Fruit fly (Drosophila melanogaster): ENCODE data around the gene Tpr2.

dm6 chr2L:16486001-16486793, 5.1 kb upstream of the Tpr2 start:
- TF ChIP-seq D1 (tag; optimal IDR thresholded peaks at IDR 0.05) (peak; percentile 71), Pif1B (GFP tag; optimal IDR thresholded peaks at IDR 0.05) (peak; percentile 43), CG9948 (tag; optimal IDR thresholded peaks at IDR 0.05) (no peak), Ets98B (GFP tag; IDR thresholded peaks at IDR 0.05) (peak; percentile 61), CG10348 (GFP tag; IDR thresholded peaks at IDR 0.05) (no peak), CG17806 (tag; optimal IDR thresholded peaks at IDR 0.05) (no peak), Pif1A (GFP tag; optimal IDR thresholded peaks at IDR 0.05) (peak; percentile 29), CG8301 (tag; optimal IDR thresholded peaks at IDR 0.05) (no peak), gl (tag; optimal IDR thresholded peaks at IDR 0.05) (no peak), fd96Ca (GFP tag; IDR thresholded peaks at IDR 0.05) (peak; percentile 82), CG4496 (GFP tag; IDR thresholded peaks at IDR 0.05) (peak; percentile 52), EcR (GFP tag; optimal IDR thresholded peaks at IDR 0.05) (no peak), rn (GFP tag; IDR thresholded peaks at IDR 0.05) (0 out of 2 replicates have a peak, but pooled peaks have one; percentile 35)
